Fruit fly (Drosophila melanogaster): ENCODE measurements around the gene sNPF.

dm6 chr2L:20086295-20087096, 58.8 kb downstream of the sNPF start:
- no peak for TF ChIP-seq psq (optimal IDR thresholded peaks at IDR 0.05)
- TF ChIP-seq insv (optimal IDR thresholded peaks at IDR 0.05): no peak
- TF ChIP-seq Myc (optimal IDR thresholded peaks at IDR 0.05): no peak
- no peak for TF ChIP-seq ttk (optimal IDR thresholded peaks at IDR 0.05)
- TF ChIP-seq h (optimal IDR thresholded peaks at IDR 0.05): no peak
- no peak for TF ChIP-seq Sin3A (optimal IDR thresholded peaks at IDR 0.05)
